Fruit fly (Drosophila melanogaster) whole organism: ENCODE measurements around the gene CG5078.

Experiments used
- CG8478 ChIP-seq: fragments of >200 bp; optimal IDR thresholded peaks from 2 replicates; lab custom pipeline; 2018; ENCODE audit warnings: inconsistent platforms
- Dll ChIP-seq: fragments of >200 bp; optimal IDR thresholded peaks from 2 replicates; lab custom pipeline; 2017
- EcR ChIP-seq, 2 experiments: fragments of >200 bp; optimal IDR thresholded peaks; 2 replicates each; lab custom pipeline; 2017; ENCODE audit warnings: missing biosample characterization in 2 of 2, missing genetic modification characterization in 2 of 2, missing genetic modification reagents in 2 of 2
- pan ChIP-seq: fragments of >200 bp; optimal IDR thresholded peaks from 2 replicates; lab custom pipeline; 2017
- psq ChIP-seq: fragments of >200 bp; optimal IDR thresholded peaks from 2 replicates; lab custom pipeline; 2017
- usp ChIP-seq: fragments of >200 bp; optimal IDR thresholded peaks from 2 replicates; lab custom pipeline; 2017; ENCODE audit warnings: missing biosample characterization, missing genetic modification characterization, mixed read lengths

The CG5078 gene

DNA sequence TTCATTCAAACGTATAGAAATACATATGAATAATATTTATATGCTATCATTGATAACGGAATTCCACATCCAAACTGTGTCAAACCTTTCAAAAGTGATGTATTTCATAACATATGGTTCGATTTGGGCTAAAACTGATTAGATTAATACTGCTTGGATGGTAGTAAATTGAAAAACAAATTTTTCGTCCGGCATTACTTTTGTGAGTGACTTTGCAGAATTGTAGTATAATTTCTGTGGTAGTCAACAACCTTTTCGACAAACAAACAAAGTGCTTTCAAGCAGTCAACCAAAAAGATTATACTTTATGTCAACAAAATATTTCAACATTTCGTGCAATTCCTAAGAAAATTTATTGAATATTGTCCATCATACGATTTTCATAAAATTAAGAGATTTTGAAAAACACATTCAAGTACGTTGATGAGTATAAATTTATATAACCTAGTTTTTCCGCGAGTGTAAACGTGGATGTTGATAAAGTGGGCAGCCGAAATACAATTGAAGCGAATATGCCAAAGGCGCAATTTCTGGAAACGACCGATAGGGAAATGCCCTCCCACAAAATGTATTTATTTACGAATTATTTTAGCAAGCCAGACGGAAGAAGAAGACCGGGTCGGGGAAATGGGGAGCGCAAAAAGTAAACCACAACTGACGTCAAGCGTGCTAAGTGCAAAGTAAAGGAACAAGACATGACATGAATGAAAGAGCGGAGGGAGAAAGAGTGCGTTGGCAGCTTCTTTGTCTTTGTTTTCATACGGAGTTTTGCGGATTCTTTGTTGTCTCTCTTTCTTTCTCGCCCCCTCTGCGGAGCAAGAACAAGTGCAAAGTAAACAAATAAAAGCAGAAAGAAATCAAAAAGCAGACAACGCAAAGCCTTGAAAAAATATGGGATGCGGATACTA lies 12.3 kb downstream of the CG5078 start:
- TF ChIP-seq CG8478 (lab: Kevin White, UChicago) (no peak), Dll (lab: Kevin White, UChicago) (no peak), EcR (GFP tag; optimal IDR thresholded peaks at IDR 0.05; lab: Kevin White, UChicago) (peak in 1 of 2 experiments; percentile 8), psq (lab: Kevin White, UChicago) (peak; percentile 55), usp (GFP tag; lab: Kevin White, UChicago) (no peak), pan (lab: Kevin White, UChicago) (no peak)

DNA sequence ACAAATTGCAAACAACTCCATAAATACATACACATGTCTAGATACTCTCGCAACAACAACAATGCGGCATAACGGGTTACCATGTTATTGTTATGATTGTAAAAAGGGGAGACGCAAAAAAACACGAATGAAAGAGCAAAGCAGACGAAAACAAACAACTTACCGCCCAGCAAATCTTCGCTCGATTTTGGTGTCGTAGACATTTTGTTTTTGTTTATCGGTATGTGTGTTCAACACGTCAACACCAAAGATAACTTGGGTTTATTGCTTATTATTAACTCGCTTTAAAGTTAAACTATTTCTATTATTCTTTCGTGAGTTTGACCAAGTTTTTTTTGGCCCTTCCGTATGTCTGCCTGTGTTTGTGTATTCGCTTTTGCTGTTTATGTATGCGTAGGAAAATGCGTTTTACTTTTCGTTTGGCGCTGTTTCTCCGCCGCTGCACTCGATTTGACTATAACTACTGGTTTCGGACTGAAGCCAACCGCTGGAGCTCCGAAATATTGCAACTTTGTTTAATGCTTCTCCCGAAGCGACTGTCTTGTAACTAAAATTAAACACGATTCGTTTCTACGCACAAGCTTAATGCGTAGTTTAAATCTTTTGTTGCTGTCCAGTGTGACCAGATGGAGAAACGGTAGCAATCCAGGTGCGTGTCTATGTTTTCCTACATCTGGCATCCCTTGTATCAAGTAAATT lies 13.1 kb downstream of the CG5078 start, which contains the start of gene BNIP3:
BNIP3 (minus strand) TSS at position 589 of the 699 bp plus-strand sequence.
- TF ChIP-seq Dll (lab: Kevin White, UChicago) (no peak), psq (lab: Kevin White, UChicago) (no peak), usp (GFP tag; lab: Kevin White, UChicago) (no peak), EcR (GFP tag; optimal IDR thresholded peaks at IDR 0.05; lab: Kevin White, UChicago) (no peak), pan (lab: Kevin White, UChicago) (no peak), CG8478 (lab: Kevin White, UChicago) (no peak)

DNA sequence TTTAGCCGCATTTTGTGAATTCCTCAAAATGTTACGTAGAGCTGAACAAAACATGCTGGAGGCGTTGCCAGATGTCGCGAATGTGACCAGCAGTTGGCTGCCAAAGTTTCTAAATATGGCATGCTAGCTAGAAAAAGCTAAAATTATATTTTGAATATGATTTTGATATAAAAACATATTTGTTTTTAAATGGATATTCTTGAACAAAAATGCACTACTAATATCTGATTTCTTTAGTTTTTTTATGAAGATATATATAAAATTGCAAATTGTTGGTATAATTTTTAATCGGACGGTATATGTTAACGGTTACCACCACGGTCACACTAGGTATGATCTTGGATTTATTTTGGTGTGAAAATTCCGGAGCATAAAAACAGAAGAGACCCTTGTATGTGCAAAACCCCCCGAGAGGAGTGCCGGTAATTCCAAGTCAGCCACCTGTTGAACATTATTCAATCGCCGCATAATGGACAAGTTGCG lies 14.9 kb downstream of the CG5078 start, which contains the start of the genes mTerf3 and CG5104:
mTerf3 (minus strand) TSS at position 86 of the 483 bp plus-strand sequence.
CG5104 (plus strand) TSS at position 323 of the 483 bp plus-strand sequence.
- TF ChIP-seq usp (GFP tag; lab: Kevin White, UChicago) = no peak
- TF ChIP-seq Dll (lab: Kevin White, UChicago) = no peak
- no peak for TF ChIP-seq EcR (GFP tag; optimal IDR thresholded peaks at IDR 0.05; lab: Kevin White, UChicago)

DNA sequence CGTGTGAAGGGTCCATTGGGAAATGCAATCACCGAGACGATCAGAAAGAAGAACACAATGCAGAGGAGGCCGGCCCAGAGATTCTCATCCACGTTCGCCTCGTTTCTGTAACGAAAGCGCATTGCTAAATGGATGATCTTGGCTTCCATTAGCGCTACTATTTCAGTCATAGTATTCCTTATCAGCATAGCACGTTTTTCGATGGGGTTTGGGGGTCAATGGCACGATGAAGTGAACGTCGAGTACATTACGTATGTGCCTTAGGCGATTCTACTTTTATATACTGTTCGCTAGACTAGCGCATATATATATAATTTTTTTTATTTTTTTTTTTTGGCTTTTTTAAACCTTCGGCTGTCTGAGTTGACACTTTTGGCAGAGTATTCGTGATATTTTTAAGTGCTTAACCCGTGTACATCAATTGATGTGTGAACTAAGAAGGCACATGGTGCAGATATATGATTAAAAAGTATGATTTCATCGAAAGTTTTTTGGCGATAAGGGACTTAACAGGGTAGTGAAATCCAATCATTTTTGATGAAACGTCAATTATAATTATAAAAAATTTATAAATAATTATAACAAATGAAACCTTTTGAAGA lies 18.7 kb downstream of the CG5078 start:
- TF ChIP-seq CG8478 (lab: Kevin White, UChicago) (no peak), pan (lab: Kevin White, UChicago) (no peak), Dll (lab: Kevin White, UChicago) (no peak), usp (GFP tag; lab: Kevin White, UChicago) (no peak), EcR (GFP tag; optimal IDR thresholded peaks at IDR 0.05; lab: Kevin White, UChicago) (no peak), psq (lab: Kevin White, UChicago) (no peak)

DNA sequence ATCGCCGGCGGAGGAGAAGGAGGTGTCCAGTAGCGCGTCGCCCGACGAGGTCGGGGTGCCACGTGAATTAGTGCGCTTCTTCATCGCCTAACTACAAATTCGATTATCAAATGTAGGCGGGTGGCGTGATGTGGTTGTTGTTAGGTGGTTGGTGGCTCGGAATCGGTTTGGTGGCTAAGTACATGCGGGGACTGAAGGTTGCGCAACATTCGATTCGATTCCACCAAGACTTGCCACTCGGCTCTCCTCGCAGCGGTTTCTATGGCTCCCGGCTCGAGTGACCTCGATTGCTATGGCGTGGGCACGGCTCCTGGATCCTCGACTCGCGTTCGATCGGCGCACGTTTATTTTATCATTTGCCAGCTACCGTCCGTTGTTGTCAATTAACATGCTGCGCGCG lies 19.9 kb downstream of the CG5078 start:
- TF ChIP-seq psq (lab: Kevin White, UChicago) (no peak), usp (GFP tag; lab: Kevin White, UChicago) (no peak)

DNA sequence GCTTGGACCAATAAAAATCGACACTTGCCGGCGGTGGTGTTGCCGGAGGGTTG lies 20.1 kb downstream of the CG5078 start, which contains the start of gene Pss:
Pss (minus strand) TSS at position 32 of the 53 bp plus-strand sequence.
- no peak for TF ChIP-seq Dll (lab: Kevin White, UChicago)
- TF ChIP-seq usp (GFP tag; lab: Kevin White, UChicago) = no peak
- TF ChIP-seq psq (lab: Kevin White, UChicago) = no peak
- no peak for TF ChIP-seq pan (lab: Kevin White, UChicago)
- TF ChIP-seq CG8478 (lab: Kevin White, UChicago) = no peak
- no peak for TF ChIP-seq EcR (GFP tag; optimal IDR thresholded peaks at IDR 0.05; lab: Kevin White, UChicago)

DNA sequence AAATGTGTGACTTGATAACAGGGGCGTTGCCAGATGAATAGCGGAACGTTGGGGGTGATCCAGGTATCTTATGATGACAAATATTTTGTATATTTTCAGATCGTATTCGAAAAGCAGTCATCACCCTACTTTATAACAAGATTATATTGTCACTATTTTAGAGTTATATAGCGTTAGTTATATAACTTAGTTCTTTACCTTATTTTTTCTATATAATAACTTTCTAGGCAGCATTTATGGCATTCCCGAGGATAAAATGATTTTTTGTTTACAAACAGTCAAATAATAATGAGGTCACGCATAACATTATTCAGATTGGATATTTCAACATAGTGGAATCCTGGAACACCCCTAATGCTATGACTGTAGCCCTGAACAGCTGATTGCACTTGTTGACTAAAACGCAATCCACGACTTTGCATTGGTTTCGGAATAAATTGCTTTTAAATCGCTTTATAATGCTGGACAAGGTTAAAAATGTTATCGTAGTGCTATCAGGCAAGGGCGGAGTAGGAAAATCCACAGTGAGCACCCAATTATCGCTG lies 20.4 kb downstream of the CG5078 start, which contains the start of gene Nubp2:
Nubp2 (plus strand) TSS at position 381 of the 545 bp plus-strand sequence.
- TF ChIP-seq pan (lab: Kevin White, UChicago) (no peak), Dll (lab: Kevin White, UChicago) (no peak)

DNA sequence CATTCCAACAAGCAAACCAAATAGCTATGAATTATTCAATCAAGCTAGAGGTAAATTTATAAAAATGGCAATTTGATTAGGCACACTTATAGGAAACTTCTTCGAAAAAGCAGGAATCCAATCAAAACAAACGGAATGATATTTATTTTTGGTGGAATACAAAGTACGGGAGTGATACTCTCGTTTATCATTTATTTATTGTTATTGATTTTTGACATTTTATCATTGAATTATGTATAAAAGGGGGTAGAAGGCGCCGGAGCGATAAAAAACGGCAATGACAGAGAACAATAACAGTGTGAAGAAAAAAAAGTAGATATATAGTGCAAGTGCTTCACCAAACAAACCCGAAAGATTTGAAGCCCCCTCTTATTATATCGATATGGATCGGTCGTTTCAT lies 24.1 kb downstream of the CG5078 start:
- no peak for TF ChIP-seq Dll (lab: Kevin White, UChicago)
- TF ChIP-seq pan (lab: Kevin White, UChicago) = no peak
- TF ChIP-seq usp (GFP tag; lab: Kevin White, UChicago) = no peak
- TF ChIP-seq psq (lab: Kevin White, UChicago) = no peak
- no peak for TF ChIP-seq EcR (GFP tag; optimal IDR thresholded peaks at IDR 0.05; lab: Kevin White, UChicago)
- TF ChIP-seq CG8478 (lab: Kevin White, UChicago) = no peak

DNA sequence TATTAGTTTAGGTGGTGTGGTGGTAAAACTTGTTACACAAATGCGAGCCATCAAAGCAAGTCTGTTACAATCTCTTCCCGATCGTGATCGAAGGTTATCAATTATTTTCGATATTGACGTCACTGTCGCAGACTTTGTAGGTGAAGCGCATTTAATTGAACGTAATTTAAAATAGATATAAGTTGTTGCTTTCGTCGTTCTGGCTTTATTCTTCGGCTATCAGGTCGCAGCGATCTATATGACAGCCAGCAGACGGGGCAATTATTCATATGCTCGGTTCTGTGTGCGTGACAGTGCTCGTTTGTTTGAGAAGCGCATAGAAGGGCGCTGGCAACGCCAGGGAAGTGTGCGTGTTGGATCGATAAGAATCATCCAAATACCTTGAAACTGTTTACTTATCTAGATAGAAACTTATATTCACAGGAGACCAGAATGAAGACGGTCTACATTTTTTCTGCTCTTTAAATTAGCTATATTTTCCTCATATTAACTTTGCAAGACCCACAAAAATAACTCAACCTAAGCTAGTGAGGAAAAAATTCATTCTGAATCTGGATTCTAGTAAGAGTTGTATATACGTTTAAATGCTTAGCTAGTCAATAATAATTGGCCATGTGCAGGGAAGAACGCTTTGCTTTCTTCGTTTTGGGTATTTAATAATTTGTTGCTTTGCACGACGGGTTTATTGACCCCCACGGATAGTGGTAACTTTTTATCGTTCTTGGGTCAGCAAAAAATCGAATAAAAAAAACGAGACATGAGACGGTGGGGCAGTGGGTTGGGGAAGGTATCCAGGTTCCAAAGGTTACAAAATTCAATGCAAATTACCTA lies 24.7 kb downstream of the CG5078 start:
- TF ChIP-seq Dll (lab: Kevin White, UChicago) (no peak), EcR (GFP tag; optimal IDR thresholded peaks at IDR 0.05; lab: Kevin White, UChicago) (no peak), usp (GFP tag; lab: Kevin White, UChicago) (no peak), CG8478 (lab: Kevin White, UChicago) (no peak), pan (lab: Kevin White, UChicago) (no peak), psq (lab: Kevin White, UChicago) (no peak)

DNA sequence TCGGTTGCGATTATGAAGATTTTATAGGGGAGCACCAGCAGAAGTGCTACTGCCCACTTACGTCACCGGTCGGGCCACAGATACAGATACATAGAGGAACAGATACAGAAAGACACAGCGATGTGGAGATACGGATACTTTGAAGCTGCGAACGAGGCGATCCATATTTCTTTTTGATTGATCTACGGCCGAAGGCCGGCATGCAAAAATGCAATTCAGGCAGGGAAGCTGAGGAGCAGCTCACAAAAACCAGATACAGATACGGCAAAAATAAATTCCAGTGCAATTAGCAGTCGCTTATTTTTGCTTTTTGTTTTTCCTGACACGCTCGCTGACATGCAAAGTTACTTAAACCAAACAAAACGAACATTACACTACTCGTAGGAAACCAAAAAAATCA lies 25.4 kb downstream of the CG5078 start:
- no peak for TF ChIP-seq usp (GFP tag; lab: Kevin White, UChicago)
- TF ChIP-seq psq (lab: Kevin White, UChicago) = no peak
- no peak for TF ChIP-seq EcR (GFP tag; optimal IDR thresholded peaks at IDR 0.05; lab: Kevin White, UChicago)
- TF ChIP-seq CG8478 (lab: Kevin White, UChicago) = no peak
- no peak for TF ChIP-seq Dll (lab: Kevin White, UChicago)
- no peak for TF ChIP-seq pan (lab: Kevin White, UChicago)
